Worm (Caenorhabditis elegans) whole organism, mixed stage, embryonic: ENCODE measurements around the gene K04C2.3.

Source experiments
- M03D4.4 ChIP-seq: sonication (generic microtip); optimal IDR thresholded peaks from 2 replicates; lab custom pipeline; 2017; ENCODE audit warnings: mild to moderate bottlenecking, missing genetic modification characterization, missing compliant biosample characterization
- blmp-1 ChIP-seq: fragments of 150-350 bp; optimal IDR thresholded peaks from 2 replicates; lab custom pipeline; 2014; ENCODE audit warnings: missing biosample characterization, missing genetic modification characterization
- ceh-83 ChIP-seq: fragments of 200-800 bp; sonication (Bioruptor generic); optimal IDR thresholded peaks from 2 replicates; lab custom pipeline; 2018; ENCODE audit warnings: mild to moderate bottlenecking, missing genetic modification characterization, missing compliant biosample characterization
- ces-1 ChIP-seq: fragments of 150-350 bp; optimal IDR thresholded peaks from 2 replicates; lab custom pipeline; 2014; ENCODE audit warnings: missing biosample characterization, missing genetic modification reagents, missing genetic modification characterization
- elt-3 ChIP-seq: fragments of 150-350 bp; optimal IDR thresholded peaks from 2 replicates; lab custom pipeline; 2014; ENCODE audit warnings: missing biosample characterization, missing genetic modification characterization
- zip-8 ChIP-seq: fragments of 150-350 bp; optimal IDR thresholded peaks from 2 replicates; lab custom pipeline; 2014; ENCODE audit warnings: missing biosample characterization, missing genetic modification characterization
- ztf-11 ChIP-seq: fragments of 150-350 bp; optimal IDR thresholded peaks from 2 replicates; lab custom pipeline; 2014; ENCODE audit warnings: missing biosample characterization, missing genetic modification characterization

DNA sequence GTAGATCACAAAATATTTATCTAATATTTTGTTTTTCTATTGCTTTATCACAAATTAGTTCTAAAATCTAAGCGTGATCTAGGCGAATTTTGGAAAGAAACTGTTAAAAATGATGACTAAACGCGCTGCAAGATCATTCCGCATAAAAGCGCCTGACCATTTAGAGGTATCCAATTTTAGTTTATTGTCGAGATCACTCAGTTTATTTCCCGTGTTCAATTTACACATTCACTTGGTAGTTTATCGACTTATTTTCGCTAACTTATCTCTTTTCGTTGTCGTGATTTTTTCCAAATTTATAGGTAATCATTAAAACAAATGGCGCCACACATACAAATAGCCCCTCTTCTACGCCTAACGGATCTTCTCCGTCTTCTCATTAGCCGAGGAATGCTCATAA is 33.5 kb downstream of the K04C2.3 start, which contains the start of gene T07E3.2:
- TF ChIP-seq zip-8 (tag; lab: Kevin White, UChicago) (no peak), elt-3 (tag; lab: Kevin White, UChicago) (no peak), M03D4.4 (tag; lab: Kevin White, UChicago) (no peak), ceh-83 (no peak), ces-1 (GFP tag; lab: Kevin White, UChicago) (no peak), blmp-1 (tag; lab: Kevin White, UChicago) (no peak), ztf-11 (tag; lab: Kevin White, UChicago) (no peak)
